Worm (Caenorhabditis elegans) whole organism, mixed stage, embryonic: ENCODE results near the gene F27D9.2.

Experiments used
- M03D4.4 ChIP-seq: sonication (generic microtip); optimal IDR thresholded peaks from 2 replicates; lab custom pipeline; 2017; ENCODE audit warnings: mild to moderate bottlenecking, missing genetic modification characterization, missing compliant biosample characterization
- bed-3 ChIP-seq: fragments of 200-800 bp; sonication (Bioruptor generic); optimal IDR thresholded peaks from 3 replicates; lab custom pipeline; 2018; ENCODE audit warnings: mild to moderate bottlenecking, missing genetic modification characterization, moderate library complexity, missing compliant biosample characterization
- blmp-1 ChIP-seq: fragments of 150-350 bp; optimal IDR thresholded peaks from 2 replicates; lab custom pipeline; 2014; ENCODE audit warnings: missing biosample characterization, missing genetic modification characterization
- ceh-39 ChIP-seq: fragments of 150-350 bp; optimal IDR thresholded peaks from 2 replicates; lab custom pipeline; 2014; ENCODE audit warnings: missing biosample characterization, missing genetic modification characterization
- ceh-43 ChIP-seq: fragments of 200-800 bp; sonication (Bioruptor generic); optimal IDR thresholded peaks from 2 replicates; lab custom pipeline; 2018; ENCODE audit warnings: mild to moderate bottlenecking, missing genetic modification characterization, moderate library complexity, missing compliant biosample characterization
- ceh-83 ChIP-seq: fragments of 200-800 bp; sonication (Bioruptor generic); optimal IDR thresholded peaks from 2 replicates; lab custom pipeline; 2018; ENCODE audit warnings: mild to moderate bottlenecking, missing genetic modification characterization, missing compliant biosample characterization
- ces-1 ChIP-seq: fragments of 150-350 bp; optimal IDR thresholded peaks from 2 replicates; lab custom pipeline; 2014; ENCODE audit warnings: missing biosample characterization, missing genetic modification reagents, missing genetic modification characterization
- cnd-1 ChIP-seq: fragments of 200-800 bp; sonication (Bioruptor generic); optimal IDR thresholded peaks from 2 replicates; lab custom pipeline; 2018; ENCODE audit warnings: mild to moderate bottlenecking, missing genetic modification characterization, missing compliant biosample characterization
- drap-1 ChIP-seq: fragments of 200-800 bp; sonication (Bioruptor generic); optimal IDR thresholded peaks from 3 replicates; lab custom pipeline; 2018; ENCODE audit warnings: mild to moderate bottlenecking, missing genetic modification characterization, missing compliant biosample characterization
- elt-3 ChIP-seq: fragments of 150-350 bp; optimal IDR thresholded peaks from 2 replicates; lab custom pipeline; 2014; ENCODE audit warnings: missing biosample characterization, missing genetic modification characterization
- ham-2 ChIP-seq: fragments of 200-800 bp; sonication (Bioruptor generic); optimal IDR thresholded peaks from 2 replicates; lab custom pipeline; 2018; ENCODE audit warnings: mild to moderate bottlenecking, missing genetic modification characterization, missing compliant biosample characterization
- hlh-1 ChIP-seq: fragments of 150-350 bp; optimal IDR thresholded peaks from 2 replicates; lab custom pipeline; 2014; ENCODE audit warnings: missing biosample characterization, missing genetic modification reagents, missing genetic modification characterization
- lin-13 ChIP-seq: fragments of 150-350 bp; optimal IDR thresholded peaks from 2 replicates; lab custom pipeline; 2014; ENCODE audit warnings: missing biosample characterization, missing genetic modification characterization
- lin-32 ChIP-seq: fragments of 200-800 bp; sonication (Bioruptor generic); optimal IDR thresholded peaks from 2 replicates; lab custom pipeline; 2018; ENCODE audit warnings: mild to moderate bottlenecking, missing genetic modification characterization, missing compliant biosample characterization
- lsy-2 ChIP-seq: fragments of 150-350 bp; optimal IDR thresholded peaks from 2 replicates; lab custom pipeline; 2014; ENCODE audit warnings: missing biosample characterization, missing genetic modification characterization
- mab-5 ChIP-seq: fragments of 150-350 bp; optimal IDR thresholded peaks from 2 replicates; lab custom pipeline; 2014; ENCODE audit warnings: missing biosample characterization, missing genetic modification characterization
- mep-1 ChIP-seq: fragments of 150-350 bp; optimal IDR thresholded peaks from 2 replicates; lab custom pipeline; 2017; ENCODE audit warnings: missing biosample characterization, missing genetic modification reagents, missing genetic modification characterization, inconsistent platforms
- mls-2 ChIP-seq: sonication (generic microtip); optimal IDR thresholded peaks from 2 replicates; lab custom pipeline; 2016; ENCODE audit warnings: mild to moderate bottlenecking, missing genetic modification characterization, moderate library complexity, missing compliant biosample characterization
- nhr-12 ChIP-seq: fragments of 150-350 bp; optimal IDR thresholded peaks from 2 replicates; lab custom pipeline; 2014; ENCODE audit warnings: missing biosample characterization, missing genetic modification characterization
- nhr-2 ChIP-seq: fragments of 150-350 bp; optimal IDR thresholded peaks from 2 replicates; lab custom pipeline; 2014; ENCODE audit warnings: missing biosample characterization, missing genetic modification characterization
- nhr-237 ChIP-seq: fragments of 150-350 bp; optimal IDR thresholded peaks from 2 replicates; lab custom pipeline; 2014; ENCODE audit warnings: missing biosample characterization, missing genetic modification characterization
- nhr-28 ChIP-seq: fragments of 150-350 bp; optimal IDR thresholded peaks from 2 replicates; lab custom pipeline; 2014; ENCODE audit warnings: missing biosample characterization, missing genetic modification characterization
- nhr-76 ChIP-seq: sonication (generic microtip); optimal IDR thresholded peaks from 2 replicates; lab custom pipeline; 2017; ENCODE audit warnings: missing biosample characterization, missing genetic modification characterization
- pha-4 ChIP-seq: fragments of 150-350 bp; optimal IDR thresholded peaks from 2 replicates; lab custom pipeline; 2018; ENCODE audit warnings: missing biosample characterization, missing genetic modification reagents, missing genetic modification characterization
- sem-2 ChIP-seq: fragments of 200-800 bp; sonication (Bioruptor generic); optimal IDR thresholded peaks from 2 replicates; lab custom pipeline; 2018; ENCODE audit warnings: mild to moderate bottlenecking, missing genetic modification characterization, missing compliant biosample characterization
- snpc-4 ChIP-seq: fragments of 150-350 bp; optimal IDR thresholded peaks from 2 replicates; lab custom pipeline; 2014; ENCODE audit warnings: missing biosample characterization, missing genetic modification characterization
- sptf-1 ChIP-seq: sonication (generic microtip); optimal IDR thresholded peaks from 2 replicates; lab custom pipeline; 2017; ENCODE audit warnings: mild to moderate bottlenecking, missing genetic modification characterization, moderate library complexity, missing compliant biosample characterization
- tbx-8 ChIP-seq: fragments of 200-800 bp; sonication (Bioruptor generic); optimal IDR thresholded peaks from 2 replicates; lab custom pipeline; 2018; ENCODE audit warnings: mild to moderate bottlenecking, missing genetic modification characterization, moderate library complexity, missing compliant biosample characterization
- unc-120 ChIP-seq: sonication (generic microtip); optimal IDR thresholded peaks from 2 replicates; lab custom pipeline; 2017; ENCODE audit warnings: missing genetic modification characterization, missing compliant biosample characterization; ENCODE audit not compliant: poor library complexity, severe bottlenecking
- unc-39 ChIP-seq: fragments of 150-350 bp; optimal IDR thresholded peaks from 2 replicates; lab custom pipeline; 2014; ENCODE audit warnings: missing biosample characterization, missing genetic modification characterization
- unc-62 ChIP-seq: fragments of 150-350 bp; optimal IDR thresholded peaks from 2 replicates; lab custom pipeline; 2014; ENCODE audit warnings: missing biosample characterization, missing genetic modification reagents, missing genetic modification characterization
- zip-8 ChIP-seq: fragments of 150-350 bp; optimal IDR thresholded peaks from 2 replicates; lab custom pipeline; 2014; ENCODE audit warnings: missing biosample characterization, missing genetic modification characterization
- ztf-11 ChIP-seq: fragments of 150-350 bp; optimal IDR thresholded peaks from 2 replicates; lab custom pipeline; 2014; ENCODE audit warnings: missing biosample characterization, missing genetic modification characterization

The F27D9.2 gene

ce11 chrX:7655469-7656003 is 17.3 kb upstream of the F27D9.2 start:
- TF ChIP-seq snpc-4 (no peak), ces-1 (peak; percentile 79), zip-8 (peak; percentile 46), nhr-237 (no peak), sem-2 (GFP tag; lab: Kevin White, UChicago) (no peak), lin-32 (GFP tag; lab: Kevin White, UChicago) (no peak), M03D4.4 (tag; lab: Kevin White, UChicago) (no peak), mep-1 (tag; lab: Kevin White, UChicago) (no peak), lsy-2 (no peak), mls-2 (tag; lab: Kevin White, UChicago) (no peak), tbx-8 (GFP tag; lab: Kevin White, UChicago) (no peak)

ce11 chrX:7656875-7657274 is 15.9 kb upstream of the F27D9.2 start, which contains the start of gene F27D9.12:
Gene F27D9.12, minus strand, starts transcription at chrX:7656975.
- TF ChIP-seq unc-39 (tag; lab: Kevin White, UChicago) = no peak
- TF ChIP-seq unc-62 (GFP tag; lab: Kevin White, UChicago) = no peak
- TF ChIP-seq zip-8 = no peak
- TF ChIP-seq lin-32 (GFP tag; lab: Kevin White, UChicago) = no peak
- TF ChIP-seq ceh-83 (GFP tag; lab: Kevin White, UChicago) = no peak
- no peak for TF ChIP-seq ceh-39 (tag; lab: Kevin White, UChicago)
- TF ChIP-seq sptf-1 (tag; lab: Kevin White, UChicago) = no peak
- TF ChIP-seq bed-3 (GFP tag; lab: Kevin White, UChicago) = no peak
- TF ChIP-seq cnd-1 (tag; lab: Kevin White, UChicago) = no peak
- TF ChIP-seq mab-5 = no peak

DNA sequence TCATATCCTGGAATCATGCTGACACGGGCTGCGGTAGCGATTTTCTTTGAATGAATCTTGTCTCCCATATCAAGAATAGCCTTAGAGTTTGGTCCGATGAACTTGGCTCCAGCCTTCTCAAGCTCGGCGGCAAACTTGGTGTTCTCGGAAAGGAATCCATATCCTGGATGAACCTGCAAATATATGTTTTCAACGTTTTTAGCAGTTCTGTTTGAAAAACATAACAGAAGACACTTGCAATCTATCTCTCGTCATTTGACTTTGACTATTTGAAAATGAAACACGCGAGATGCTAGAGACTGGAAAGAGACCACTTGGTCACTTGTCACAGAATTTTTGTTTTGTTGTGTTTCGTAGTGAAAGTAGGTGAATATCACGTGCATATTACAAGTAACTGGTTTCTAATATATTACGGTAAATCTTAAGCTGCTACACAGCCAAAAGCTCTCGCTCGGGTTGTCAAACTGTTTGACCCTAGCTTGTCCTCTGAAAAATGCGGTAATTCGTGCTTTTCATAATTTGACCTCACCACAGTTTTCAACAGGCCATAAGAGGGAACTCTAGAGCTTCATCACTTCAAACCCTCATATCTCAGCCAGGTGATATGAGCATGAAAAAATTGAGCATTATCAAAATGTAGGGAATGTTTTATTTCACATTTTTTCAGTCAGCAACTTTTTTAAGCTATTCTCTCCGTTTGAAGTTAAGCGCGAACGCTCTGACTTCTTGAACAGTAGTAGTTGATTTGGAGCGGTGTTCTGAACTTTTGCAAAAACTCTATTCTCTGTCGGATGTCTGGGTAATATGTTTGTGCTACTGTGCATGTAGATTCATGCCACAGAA is 13.0 kb upstream of the F27D9.2 start:
- TF ChIP-seq nhr-12 (tag; lab: Kevin White, UChicago) (no peak), snpc-4 (no peak), bed-3 (GFP tag; lab: Kevin White, UChicago) (no peak), ham-2 (GFP tag; lab: Kevin White, UChicago) (no peak), elt-3 (tag; lab: Kevin White, UChicago) (no peak)
- TF ChIP-seq, all 35 proteins: peak for 0

- TF ChIP-seq unc-62 (GFP tag; lab: Kevin White, UChicago) (no peak), drap-1 (GFP tag; lab: Kevin White, UChicago) (no peak), unc-120 (tag; lab: Kevin White, UChicago) (peak; percentile 84), ztf-11 (tag; lab: Kevin White, UChicago) (no peak), snpc-4 (no peak), hlh-1 (tag; lab: Kevin White, UChicago) (peak; percentile 87)
Measured at ce11 chrX:7660919-7661557, 11.8 kb upstream of the F27D9.2 start, which contains the start of gene pcca-1. Gene pcca-1, minus strand, starts transcription at chrX:7660986.

ce11 chrX:7661628-7662027 is 11.2 kb upstream of the F27D9.2 start:
- TF ChIP-seq snpc-4 (no peak), sem-2 (GFP tag; lab: Kevin White, UChicago) (no peak), ces-1 (no peak), ceh-43 (GFP tag; lab: Kevin White, UChicago) (no peak), nhr-28 (tag; lab: Kevin White, UChicago) (no peak), nhr-2 (tag; lab: Kevin White, UChicago) (no peak), lin-32 (GFP tag; lab: Kevin White, UChicago) (no peak), M03D4.4 (tag; lab: Kevin White, UChicago) (no peak), pha-4 (tag; lab: Kevin White, UChicago) (peak; percentile 39), mep-1 (tag; lab: Kevin White, UChicago) (peak; percentile 50), drap-1 (GFP tag; lab: Kevin White, UChicago) (no peak), lsy-2 (no peak), tbx-8 (GFP tag; lab: Kevin White, UChicago) (no peak), elt-3 (tag; lab: Kevin White, UChicago) (no peak), ham-2 (GFP tag; lab: Kevin White, UChicago) (no peak), bed-3 (GFP tag; lab: Kevin White, UChicago) (no peak), ceh-83 (GFP tag; lab: Kevin White, UChicago) (no peak), nhr-237 (no peak), blmp-1 (tag; lab: Kevin White, UChicago) (no peak), nhr-76 (tag; lab: Kevin White, UChicago) (no peak), unc-62 (GFP tag; lab: Kevin White, UChicago) (peak; percentile 28), hlh-1 (tag; lab: Kevin White, UChicago) (peak; percentile 47), nhr-12 (tag; lab: Kevin White, UChicago) (no peak), zip-8 (no peak), sptf-1 (tag; lab: Kevin White, UChicago) (no peak), lin-13 (tag; lab: Kevin White, UChicago) (no peak)
